Worm (Caenorhabditis elegans) whole organism, early embryonic: ENCODE measurements around the gene rbc-1.

ENCODE experiments used
- ama-1 ChIP-seq: fragments of 150-350 bp; optimal IDR thresholded peaks from 2 replicates; lab custom pipeline; 2014
- ceh-36 ChIP-seq: sonication (generic microtip); optimal IDR thresholded peaks from 2 replicates; lab custom pipeline; 2016; ENCODE audit warnings: missing genetic modification characterization, inconsistent platforms, missing compliant biosample characterization
- scrt-1 ChIP-seq: fragments of 200-800 bp; sonication (Bioruptor generic); IDR thresholded peaks from 2 replicates; pipeline ENCODE4 v1.3.6; 2022; ENCODE audit warnings: missing genetic modification characterization, missing compliant biosample characterization

DNA sequence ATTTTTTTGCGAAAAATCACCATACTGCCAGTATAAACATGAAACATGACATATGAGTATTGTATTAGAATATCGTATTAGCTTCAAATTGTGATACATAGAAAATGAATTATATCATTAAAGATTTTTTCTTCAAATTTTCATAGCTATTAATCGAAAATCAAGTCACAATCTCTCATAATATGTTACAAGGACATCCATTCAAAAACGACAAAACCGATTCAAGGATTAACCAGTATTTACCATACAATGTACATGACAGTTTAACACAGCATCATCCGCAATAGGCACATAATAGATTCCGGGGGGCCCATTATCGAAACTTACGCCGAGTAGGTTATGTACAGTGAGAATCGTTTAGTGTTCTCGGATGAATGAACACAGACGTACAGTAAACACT, 60.1 kb downstream of the rbc-1 start:
- TF ChIP-seq ceh-36 (tag; lab: Kevin White, UChicago) (no peak), scrt-1 (no peak), ama-1 (lab: Kevin White, UChicago) (no peak)
